Worm (Caenorhabditis elegans) whole organism, L1 larva: Measurements from ENCODE around the gene srlf-20.

Source experiments
- aha-1 ChIP-seq: fragments of 150-350 bp; optimal IDR thresholded peaks from 2 replicates; lab custom pipeline; 2014; ENCODE audit warnings: missing biosample characterization, missing genetic modification characterization
- sptf-1 ChIP-seq: fragments of 150-350 bp; optimal IDR thresholded peaks from 2 replicates; lab custom pipeline; 2014; ENCODE audit warnings: missing biosample characterization, missing genetic modification characterization

DNA sequence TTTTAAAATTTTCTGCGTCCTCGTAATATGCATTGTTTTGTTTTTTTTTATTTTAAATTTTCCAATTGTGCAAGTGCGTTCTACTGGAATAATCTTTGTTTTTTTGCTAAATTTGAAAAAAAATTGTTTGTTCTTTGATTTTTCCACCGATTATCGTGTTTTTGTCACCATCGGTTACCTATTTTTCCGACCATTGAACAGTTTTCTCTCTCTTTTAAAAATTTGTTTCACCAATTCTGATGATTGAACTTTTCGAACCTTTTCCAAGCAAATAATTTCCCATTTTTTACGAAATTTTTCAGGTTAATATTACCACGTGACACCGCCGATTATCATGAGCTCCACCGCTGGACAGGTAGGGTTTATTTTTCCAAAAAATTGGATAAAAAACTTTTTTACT, 17.7 kb downstream of the srlf-20 start, which contains the start of gene adh-5:
- TF ChIP-seq sptf-1 (tag; lab: Kevin White, UChicago), result no peak
- TF ChIP-seq aha-1 (tag; lab: Kevin White, UChicago), result no peak
